Worm (Caenorhabditis elegans) whole organism, mixed stage, embryonic: Measurements from ENCODE around the gene C56A3.8.

ENCODE experiments used
- M03D4.4 ChIP-seq: sonication (generic microtip); optimal IDR thresholded peaks from 2 replicates; lab custom pipeline; 2017; ENCODE audit warnings: mild to moderate bottlenecking, missing genetic modification characterization, missing compliant biosample characterization
- blmp-1 ChIP-seq: fragments of 150-350 bp; optimal IDR thresholded peaks from 2 replicates; lab custom pipeline; 2014; ENCODE audit warnings: missing biosample characterization, missing genetic modification characterization
- ceh-39 ChIP-seq: fragments of 150-350 bp; optimal IDR thresholded peaks from 2 replicates; lab custom pipeline; 2014; ENCODE audit warnings: missing biosample characterization, missing genetic modification characterization
- ces-1 ChIP-seq: fragments of 150-350 bp; optimal IDR thresholded peaks from 2 replicates; lab custom pipeline; 2014; ENCODE audit warnings: missing biosample characterization, missing genetic modification reagents, missing genetic modification characterization
- cnd-1 ChIP-seq: fragments of 200-800 bp; sonication (Bioruptor generic); optimal IDR thresholded peaks from 2 replicates; lab custom pipeline; 2018; ENCODE audit warnings: mild to moderate bottlenecking, missing genetic modification characterization, missing compliant biosample characterization
- drap-1 ChIP-seq: fragments of 200-800 bp; sonication (Bioruptor generic); optimal IDR thresholded peaks from 3 replicates; lab custom pipeline; 2018; ENCODE audit warnings: mild to moderate bottlenecking, missing genetic modification characterization, missing compliant biosample characterization
- elt-1 ChIP-seq: sonication (generic microtip); optimal IDR thresholded peaks from 2 replicates; lab custom pipeline; 2017; ENCODE audit warnings: missing genetic modification characterization, mild to moderate bottlenecking, missing compliant biosample characterization, antibody characterized with exemption, moderate library complexity, borderline replicate concordance; ENCODE audit not compliant: insufficient read depth
- elt-3 ChIP-seq: fragments of 150-350 bp; optimal IDR thresholded peaks from 2 replicates; lab custom pipeline; 2014; ENCODE audit warnings: missing biosample characterization, missing genetic modification characterization
- ham-2 ChIP-seq: fragments of 200-800 bp; sonication (Bioruptor generic); optimal IDR thresholded peaks from 2 replicates; lab custom pipeline; 2018; ENCODE audit warnings: mild to moderate bottlenecking, missing genetic modification characterization, missing compliant biosample characterization
- lin-13 ChIP-seq: fragments of 150-350 bp; optimal IDR thresholded peaks from 2 replicates; lab custom pipeline; 2014; ENCODE audit warnings: missing biosample characterization, missing genetic modification characterization
- lin-32 ChIP-seq: fragments of 200-800 bp; sonication (Bioruptor generic); optimal IDR thresholded peaks from 2 replicates; lab custom pipeline; 2018; ENCODE audit warnings: mild to moderate bottlenecking, missing genetic modification characterization, missing compliant biosample characterization
- lsy-2 ChIP-seq: fragments of 150-350 bp; optimal IDR thresholded peaks from 2 replicates; lab custom pipeline; 2014; ENCODE audit warnings: missing biosample characterization, missing genetic modification characterization
- mab-5 ChIP-seq: fragments of 150-350 bp; optimal IDR thresholded peaks from 2 replicates; lab custom pipeline; 2014; ENCODE audit warnings: missing biosample characterization, missing genetic modification characterization
- mls-2 ChIP-seq: sonication (generic microtip); optimal IDR thresholded peaks from 2 replicates; lab custom pipeline; 2016; ENCODE audit warnings: mild to moderate bottlenecking, missing genetic modification characterization, moderate library complexity, missing compliant biosample characterization
- nhr-12 ChIP-seq: fragments of 150-350 bp; optimal IDR thresholded peaks from 2 replicates; lab custom pipeline; 2014; ENCODE audit warnings: missing biosample characterization, missing genetic modification characterization
- nhr-237 ChIP-seq: fragments of 150-350 bp; optimal IDR thresholded peaks from 2 replicates; lab custom pipeline; 2014; ENCODE audit warnings: missing biosample characterization, missing genetic modification characterization
- nhr-28 ChIP-seq: fragments of 150-350 bp; optimal IDR thresholded peaks from 2 replicates; lab custom pipeline; 2014; ENCODE audit warnings: missing biosample characterization, missing genetic modification characterization
- sem-2 ChIP-seq: fragments of 200-800 bp; sonication (Bioruptor generic); optimal IDR thresholded peaks from 2 replicates; lab custom pipeline; 2018; ENCODE audit warnings: mild to moderate bottlenecking, missing genetic modification characterization, missing compliant biosample characterization
- sptf-1 ChIP-seq: sonication (generic microtip); optimal IDR thresholded peaks from 2 replicates; lab custom pipeline; 2017; ENCODE audit warnings: mild to moderate bottlenecking, missing genetic modification characterization, moderate library complexity, missing compliant biosample characterization
- tbx-8 ChIP-seq: fragments of 200-800 bp; sonication (Bioruptor generic); optimal IDR thresholded peaks from 2 replicates; lab custom pipeline; 2018; ENCODE audit warnings: mild to moderate bottlenecking, missing genetic modification characterization, moderate library complexity, missing compliant biosample characterization
- unc-120 ChIP-seq: sonication (generic microtip); optimal IDR thresholded peaks from 2 replicates; lab custom pipeline; 2017; ENCODE audit warnings: missing genetic modification characterization, missing compliant biosample characterization; ENCODE audit not compliant: poor library complexity, severe bottlenecking
- unc-39 ChIP-seq: fragments of 150-350 bp; optimal IDR thresholded peaks from 2 replicates; lab custom pipeline; 2014; ENCODE audit warnings: missing biosample characterization, missing genetic modification characterization
- zip-8 ChIP-seq: fragments of 150-350 bp; optimal IDR thresholded peaks from 2 replicates; lab custom pipeline; 2014; ENCODE audit warnings: missing biosample characterization, missing genetic modification characterization

C56A3.8 gene

DNA sequence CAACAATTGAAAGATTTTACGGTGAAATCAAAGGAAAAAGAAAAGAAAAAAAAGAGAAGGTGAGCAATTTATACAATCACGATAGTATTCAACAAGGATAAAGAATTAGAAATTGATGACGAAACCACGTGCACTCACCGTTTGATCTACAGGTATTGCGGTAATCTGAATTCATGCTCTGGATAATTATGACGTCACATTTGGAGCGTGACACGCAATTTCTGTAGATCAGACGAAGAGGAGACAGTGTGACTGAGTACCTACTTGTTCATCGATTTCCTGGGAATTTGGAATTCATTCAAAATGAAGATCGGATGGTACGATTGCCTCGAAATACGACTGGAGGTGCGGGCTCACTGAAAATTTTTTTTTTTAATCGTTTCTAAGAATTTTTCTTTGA lies 38.3 kb downstream of the C56A3.8 start:
- TF ChIP-seq zip-8 (tag; lab: Kevin White, UChicago) (peak; percentile 91), tbx-8 (GFP tag; lab: Kevin White, UChicago) (no peak), blmp-1 (tag; lab: Kevin White, UChicago) (no peak)

DNA sequence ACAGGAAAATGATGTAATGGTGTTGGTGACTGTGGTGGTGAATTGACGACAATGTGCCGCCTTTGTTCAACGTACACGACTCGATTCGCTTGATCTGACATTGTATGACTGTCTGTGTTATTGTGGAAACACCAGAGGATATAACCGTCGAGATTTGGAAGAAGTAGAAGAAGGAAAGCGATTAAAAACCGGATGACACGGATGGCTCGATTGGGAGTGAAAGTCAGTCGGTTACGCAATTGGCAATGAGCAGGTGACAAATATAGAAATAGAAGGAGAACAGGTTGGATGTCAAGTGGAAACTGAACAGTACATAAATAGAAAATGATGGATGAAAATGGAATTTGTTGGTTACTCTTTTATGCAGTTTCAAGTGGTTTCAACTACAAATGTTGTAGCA lies 40.8 kb downstream of the C56A3.8 start, which contains the start of gene rdy-2:
TSS of gene rdy-2 (minus strand) at position 101 of the 400 bp plus-strand sequence.
- TF ChIP-seq nhr-237 (tag; lab: Kevin White, UChicago): no peak

DNA sequence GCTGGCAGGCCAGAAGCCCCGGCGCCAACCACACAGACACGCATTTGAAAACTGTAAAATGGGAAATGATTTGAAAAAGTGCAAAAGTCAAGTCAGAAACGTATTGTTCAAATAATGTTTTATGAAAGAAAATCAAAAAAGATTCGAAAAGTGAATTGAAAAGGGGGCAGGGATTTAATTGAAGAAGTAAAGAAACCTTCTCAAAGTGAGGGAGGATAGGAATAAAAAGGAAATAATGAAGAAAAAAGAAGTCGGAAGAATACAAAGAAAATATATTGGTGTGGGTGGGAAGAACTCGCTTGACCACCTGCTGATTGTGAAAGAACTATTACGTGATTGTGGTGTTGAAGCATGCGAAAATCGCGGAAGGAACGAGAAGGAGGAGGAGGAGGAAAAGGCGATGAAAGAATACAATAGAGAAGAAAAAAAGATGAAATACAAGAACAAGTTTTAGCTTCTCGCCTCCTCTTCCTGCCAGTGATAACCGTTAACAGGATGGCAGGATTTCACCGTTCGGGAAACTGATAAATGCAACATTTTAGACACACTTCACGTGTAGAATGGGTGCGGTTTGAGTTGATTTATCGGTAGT lies 46.7 kb downstream of the C56A3.8 start, which contains the start of gene fmo-4:
TSS of gene fmo-4 (minus strand) at position 51 of the 592 bp plus-strand sequence.
- TF ChIP-seq ham-2 (GFP tag; lab: Kevin White, UChicago) (no peak), nhr-237 (tag; lab: Kevin White, UChicago) (no peak), mls-2 (tag; lab: Kevin White, UChicago) (no peak), ces-1 (GFP tag; lab: Kevin White, UChicago) (no peak), sptf-1 (tag; lab: Kevin White, UChicago) (no peak), cnd-1 (tag; lab: Kevin White, UChicago) (no peak), elt-3 (tag; lab: Kevin White, UChicago) (no peak), lsy-2 (tag; lab: Kevin White, UChicago) (no peak)

DNA sequence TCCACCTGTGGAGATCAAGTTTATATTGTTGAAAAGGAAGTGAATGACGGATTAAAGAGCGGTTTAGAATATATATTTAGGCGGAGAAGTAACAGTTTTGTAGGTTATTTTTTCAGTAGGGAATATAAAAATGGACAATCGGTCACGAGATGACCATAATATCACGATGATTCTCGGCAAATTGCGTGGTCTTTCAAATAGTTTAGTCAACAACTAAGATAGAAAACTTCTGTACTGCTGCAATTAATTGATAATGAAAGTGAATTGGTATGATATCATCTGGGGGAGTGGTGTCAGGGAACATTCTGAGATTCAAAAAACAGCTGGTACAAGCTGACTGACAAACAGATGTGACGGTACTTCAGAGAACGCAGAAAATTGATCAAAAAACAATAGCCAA lies 48.4 kb downstream of the C56A3.8 start:
- TF ChIP-seq nhr-237 (tag; lab: Kevin White, UChicago) (no peak), tbx-8 (GFP tag; lab: Kevin White, UChicago) (no peak), elt-1 (no peak), zip-8 (tag; lab: Kevin White, UChicago) (no peak), M03D4.4 (tag; lab: Kevin White, UChicago) (no peak), sem-2 (GFP tag; lab: Kevin White, UChicago) (no peak), ceh-39 (tag; lab: Kevin White, UChicago) (no peak), mab-5 (tag; lab: Kevin White, UChicago) (no peak), unc-120 (tag; lab: Kevin White, UChicago) (no peak), drap-1 (no peak), lin-32 (no peak), nhr-12 (tag; lab: Kevin White, UChicago) (no peak)
- TF ChIP-seq, all 35 proteins: peak for 0

DNA sequence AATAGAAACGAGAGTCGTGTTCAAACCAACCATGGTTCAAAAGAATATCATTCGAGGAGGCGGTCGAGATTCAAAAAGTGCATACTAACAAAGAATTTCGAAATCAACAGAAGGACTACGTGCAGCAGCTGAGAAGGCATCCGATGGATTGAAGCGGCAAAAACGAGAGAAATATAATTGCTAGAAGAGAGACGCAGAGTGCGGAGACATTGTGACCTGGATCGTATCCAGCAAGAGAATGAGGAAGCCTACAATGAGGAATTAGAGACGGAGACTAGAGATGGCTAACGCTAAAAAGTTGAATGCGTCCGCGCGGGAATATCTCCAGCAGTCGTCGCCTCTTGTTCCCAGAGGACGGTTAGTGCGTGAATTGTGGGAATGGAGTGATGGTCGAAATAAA lies 49.7 kb downstream of the C56A3.8 start:
- TF ChIP-seq ham-2 (GFP tag; lab: Kevin White, UChicago) (peak; percentile 93), nhr-28 (tag; lab: Kevin White, UChicago) (no peak), elt-3 (tag; lab: Kevin White, UChicago) (no peak), ceh-39 (tag; lab: Kevin White, UChicago) (no peak), unc-39 (tag; lab: Kevin White, UChicago) (no peak), lin-13 (tag; lab: Kevin White, UChicago) (no peak)
